Worm (Caenorhabditis elegans): ENCODE data around the gene F33C8.4.

DNA sequence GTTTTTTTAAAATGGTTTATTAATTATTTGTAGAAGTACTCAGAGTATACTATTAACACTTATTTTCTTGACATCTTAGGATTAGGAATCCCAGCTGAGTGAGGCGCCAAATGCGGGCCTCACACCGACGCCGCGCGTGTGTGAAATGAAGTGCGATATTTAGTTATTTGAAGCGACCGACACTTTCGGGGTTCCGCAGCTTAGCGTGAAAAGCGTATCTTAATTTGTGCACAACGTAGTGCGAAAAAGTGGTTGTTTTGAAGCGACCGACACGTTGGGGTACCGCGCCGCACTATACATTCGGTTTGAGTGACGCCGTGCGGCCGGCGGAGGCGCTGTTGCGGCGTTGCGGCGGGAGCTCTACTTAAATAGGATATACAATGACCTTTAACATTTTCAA lies 27.1 kb upstream of the F33C8.4 start:
- TF ChIP-seq flt-1 (GFP tag; IDR thresholded peaks at IDR 0.05) (no peak), T22C8.4 (GFP tag; IDR thresholded peaks at IDR 0.05) (no peak), klf-2 (GFP tag; conservative IDR thresholded peaks at IDR 0.05) (no peak), ztf-29 (GFP tag; IDR thresholded peaks at IDR 0.05) (no peak), med-1 (GFP tag; optimal IDR thresholded peaks at IDR 0.05; ENCODE audit: insufficient read depth) (no peak), ztf-23 (GFP tag; IDR thresholded peaks at IDR 0.05) (no peak)
